Worm (Caenorhabditis elegans): ENCODE data around the gene akt-1.

The akt-1 gene

DNA sequence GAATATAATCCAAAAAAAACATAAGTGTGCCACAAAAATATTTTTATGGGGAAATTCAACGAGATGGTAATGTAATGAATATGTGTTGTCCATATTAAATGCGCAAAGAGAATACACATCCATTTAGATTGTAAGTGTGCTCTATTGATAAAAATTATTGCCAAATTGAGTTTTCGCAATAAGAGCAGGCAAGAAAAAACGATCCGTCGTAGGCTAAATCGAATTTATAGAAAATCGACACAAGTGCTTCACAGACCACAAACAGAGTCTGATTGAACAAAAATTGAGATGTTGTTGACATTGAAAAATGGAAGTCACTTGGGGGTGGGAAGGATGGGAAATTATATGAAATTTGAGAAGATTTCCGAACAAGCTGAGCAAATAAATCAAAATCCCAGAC lies 16.3 kb downstream of the akt-1 start:
- TF ChIP-seq ces-1 (GFP tag; optimal IDR thresholded peaks at IDR 0.05) (peak; percentile 10), lsy-2 (tag; optimal IDR thresholded peaks at IDR 0.05) (no peak), aha-1 (tag; optimal IDR thresholded peaks at IDR 0.05) (no peak), vab-15 (tag; optimal IDR thresholded peaks at IDR 0.05) (no peak), lin-14 (GFP tag; optimal IDR thresholded peaks at IDR 0.05) (peak; percentile 56), blmp-1 (tag; optimal IDR thresholded peaks at IDR 0.05) (no peak), nhr-71 (tag; optimal IDR thresholded peaks at IDR 0.05) (peak; percentile 18), nhr-47 (tag; optimal IDR thresholded peaks at IDR 0.05) (peak; percentile 6)

ce11 chrV:10266050-10266449 lies 17.3 kb downstream of the akt-1 start:
- TF ChIP-seq ceh-82 (tag; optimal IDR thresholded peaks at IDR 0.05) (no peak), ama-1 (optimal IDR thresholded peaks at IDR 0.05) (no peak), efl-1 (optimal IDR thresholded peaks at IDR 0.05) (no peak), efl-1 (GFP tag; optimal IDR thresholded peaks at IDR 0.05 in 1 of 2) (no peak), nhr-28 (tag; optimal IDR thresholded peaks at IDR 0.05) (no peak), ceh-88 (GFP tag; IDR thresholded peaks at IDR 0.05) (no peak), nhr-84 (tag; optimal IDR thresholded peaks at IDR 0.05) (no peak), dsc-1 (tag; optimal IDR thresholded peaks at IDR 0.05) (no peak), sptf-1 (tag; optimal IDR thresholded peaks at IDR 0.05) (no peak)

DNA sequence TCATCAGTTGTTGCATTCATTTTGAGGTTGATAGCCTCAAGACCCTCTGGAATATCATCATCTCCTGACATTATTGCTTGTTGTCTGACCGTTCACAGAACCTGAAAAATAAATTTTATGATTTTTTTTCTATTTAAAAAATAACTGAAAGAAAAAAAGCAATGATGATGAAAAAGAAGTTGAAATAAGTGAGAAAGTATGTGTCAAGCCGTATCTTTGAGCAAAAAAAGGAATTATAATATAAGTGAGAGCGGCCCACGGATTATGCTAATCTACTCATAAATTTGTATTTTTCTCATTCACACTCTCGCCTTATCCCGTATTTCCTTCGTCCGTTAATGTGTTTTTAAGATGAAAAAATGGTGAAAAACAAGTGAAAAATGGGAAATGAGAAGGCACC lies 21.5 kb downstream of the akt-1 start, which contains the start of gene ric-4:
ric-4 (minus strand) TSS at position 101 of the 400 bp plus-strand sequence.
- TF ChIP-seq ceh-63 (GFP tag; optimal IDR thresholded peaks at IDR 0.05), result no peak
- TF ChIP-seq dsc-1 (tag; optimal IDR thresholded peaks at IDR 0.05), result peak; percentile 14

ce11 chrV:10273837-10274236 lies 25.1 kb downstream of the akt-1 start:
- 0 out of 2 replicates have a peak, but pooled peaks have one; percentile 44 for TF ChIP-seq mab-9 (GFP tag; IDR thresholded peaks at IDR 0.05)
- peak; percentile 45 for TF ChIP-seq egl-13 (tag; optimal IDR thresholded peaks at IDR 0.05)
- TF ChIP-seq irx-1 (tag; optimal IDR thresholded peaks at IDR 0.05), result peak; percentile 32
- no peak for TF ChIP-seq C34B4.2 (tag; optimal IDR thresholded peaks at IDR 0.05)
- TF ChIP-seq mdl-1 (tag; optimal IDR thresholded peaks at IDR 0.05), result no peak
- TF ChIP-seq jun-1 (tag; optimal IDR thresholded peaks at IDR 0.05), result peak; percentile 33
- no peak for TF ChIP-seq nhr-20 (tag; optimal IDR thresholded peaks at IDR 0.05)
- peak; percentile 56 for TF ChIP-seq nhr-71 (tag; optimal IDR thresholded peaks at IDR 0.05)
- peak; percentile 35 to 41 for TF ChIP-seq efl-1 (optimal IDR thresholded peaks at IDR 0.05)
- no peak for TF ChIP-seq efl-1 (GFP tag; optimal IDR thresholded peaks at IDR 0.05 in 1 of 2)
- TF ChIP-seq pag-3 (tag; optimal IDR thresholded peaks at IDR 0.05; ENCODE audit: borderline replicate concordance, insufficient read depth), result no peak
- peak; percentile 44 for TF ChIP-seq skn-1 (tag; optimal IDR thresholded peaks at IDR 0.05)
- peak; percentile 29 to 73 (median 46) for TF ChIP-seq ceh-82 (tag; optimal IDR thresholded peaks at IDR 0.05)
- TF ChIP-seq unc-86 (tag; optimal IDR thresholded peaks at IDR 0.05), result peak; percentile 46
- TF ChIP-seq snu-23 (GFP tag; optimal IDR thresholded peaks at IDR 0.05), result peak; percentile 29
- TF ChIP-seq fkh-8 (tag; optimal IDR thresholded peaks at IDR 0.05), result peak; percentile 79
- TF ChIP-seq pax-3 (tag; optimal IDR thresholded peaks at IDR 0.05), result peak; percentile 21
- TF ChIP-seq rnt-1 (tag; optimal IDR thresholded peaks at IDR 0.05), result no peak
- peak; percentile 80 for TF ChIP-seq fkh-10 (GFP tag; optimal IDR thresholded peaks at IDR 0.05)
- peak; percentile 86 for TF ChIP-seq lin-14 (GFP tag; optimal IDR thresholded peaks at IDR 0.05)
- peak in 1 of 2 experiments; percentile 42 for TF ChIP-seq lin-35 (GFP tag; optimal IDR thresholded peaks at IDR 0.05)
- TF ChIP-seq isw-1 (GFP tag; IDR thresholded peaks at IDR 0.05), result no peak; the same call in none of the 2 replicates
- TF ChIP-seq dpl-1 (GFP tag; optimal IDR thresholded peaks at IDR 0.05), result peak in 1 of 3 experiments; percentile 0
- TF ChIP-seq C04F5.9 (tag; optimal IDR thresholded peaks at IDR 0.05), result no peak
- TF ChIP-seq zag-1 (tag; optimal IDR thresholded peaks at IDR 0.05), result peak; percentile 53
- TF ChIP-seq xbp-1 (tag; optimal IDR thresholded peaks at IDR 0.05), result peak; percentile 8
- no peak for TF ChIP-seq sox-4 (tag; optimal IDR thresholded peaks at IDR 0.05)
- TF ChIP-seq nhr-47 (tag; optimal IDR thresholded peaks at IDR 0.05), result peak; percentile 56
- peak; percentile 6 to 57 for TF ChIP-seq lsy-2 (tag; optimal IDR thresholded peaks at IDR 0.05)
- TF ChIP-seq swsn-7 (tag; optimal IDR thresholded peaks at IDR 0.05), result peak; percentile 60
- TF ChIP-seq nhr-84 (tag; optimal IDR thresholded peaks at IDR 0.05), result no peak
- TF ChIP-seq tbx-2 (tag; optimal IDR thresholded peaks at IDR 0.05), result peak; percentile 59
- TF ChIP-seq ces-1 (GFP tag; optimal IDR thresholded peaks at IDR 0.05), result no peak
- peak; percentile 1 for TF ChIP-seq ztf-4 (tag; optimal IDR thresholded peaks at IDR 0.05)
- no peak for TF ChIP-seq mef-2 (tag; optimal IDR thresholded peaks at IDR 0.05)
- peak; percentile 15 for TF ChIP-seq mep-1 (tag; optimal IDR thresholded peaks at IDR 0.05)

Data from whole organism, L1 larva.